Worm (Caenorhabditis elegans): ENCODE data around the gene ceh-92.

ceh-92 gene

DNA sequence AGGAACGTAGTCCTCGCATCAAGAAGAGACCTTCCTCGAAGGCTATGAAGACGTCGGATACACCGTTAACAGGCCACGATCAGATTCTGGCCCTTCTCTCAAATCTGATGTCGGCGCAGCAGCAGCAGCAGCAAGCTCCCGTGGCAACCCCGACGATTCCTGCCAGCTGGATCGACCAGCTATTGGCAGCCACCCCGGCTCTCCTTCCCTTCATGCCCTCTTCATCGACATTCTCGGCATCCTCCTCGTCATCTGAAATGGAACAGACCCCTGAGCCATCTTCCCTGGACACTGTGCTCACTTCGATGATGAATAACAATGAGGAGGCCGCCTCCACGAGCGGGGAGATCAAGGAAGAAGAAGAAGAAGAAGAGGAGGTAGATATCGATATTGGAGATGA lies 19.8 kb upstream of the ceh-92 start:
- no peak for TF ChIP-seq zag-1 (tag; optimal IDR thresholded peaks at IDR 0.05)
- no peak for TF ChIP-seq nhr-28 (tag; optimal IDR thresholded peaks at IDR 0.05)
- no peak for TF ChIP-seq eor-1 (tag; optimal IDR thresholded peaks at IDR 0.05)
- TF ChIP-seq nfya-1 (tag; optimal IDR thresholded peaks at IDR 0.05; ENCODE audit: insufficient read depth): no peak
- no peak for TF ChIP-seq ztf-11 (tag; optimal IDR thresholded peaks at IDR 0.05)
- no peak for TF ChIP-seq ceh-28 (tag; optimal IDR thresholded peaks at IDR 0.05)
- no peak for TF ChIP-seq nhr-237 (tag; optimal IDR thresholded peaks at IDR 0.05)
- no peak for TF ChIP-seq daf-12 (tag; optimal IDR thresholded peaks at IDR 0.05)
- no peak for TF ChIP-seq jun-1 (tag; optimal IDR thresholded peaks at IDR 0.05)

DNA sequence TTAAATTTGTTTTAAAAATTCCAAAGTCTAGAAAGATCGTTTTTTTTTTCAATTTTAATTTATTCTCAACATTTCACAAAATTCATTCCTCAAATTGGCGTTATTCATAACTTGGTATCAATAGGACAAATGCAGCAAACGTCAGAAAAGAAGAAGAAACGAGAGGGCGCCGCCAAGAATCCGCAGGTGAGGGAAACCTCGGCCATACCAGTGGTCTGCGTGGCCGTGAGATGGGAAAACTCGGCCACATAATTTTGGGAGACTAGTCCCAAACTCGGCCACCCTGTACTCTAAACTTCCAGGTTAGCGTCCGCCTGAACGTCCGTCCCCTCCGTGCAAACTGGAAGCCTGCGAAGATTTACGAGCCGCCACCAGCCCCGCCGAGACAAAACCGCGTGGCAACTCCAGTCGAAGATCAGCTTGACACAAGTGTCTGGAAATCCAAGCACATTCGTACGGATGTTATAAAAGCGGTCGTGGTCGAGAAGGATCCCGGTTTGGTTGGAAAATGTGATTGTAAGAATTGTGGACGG lies 17.9 kb upstream of the ceh-92 start, which contains the start of gene Y66D12A.11:
Gene Y66D12A.11, plus strand, starts transcription at position 51 of the 533 bp plus-strand sequence.
- TF ChIP-seq ZK546.5 (tag; optimal IDR thresholded peaks at IDR 0.05): no peak
- TF ChIP-seq elt-1 (tag; optimal IDR thresholded peaks at IDR 0.05): no peak
- no peak for TF ChIP-seq snpc-4 (tag; optimal IDR thresholded peaks at IDR 0.05)
- no peak for TF ChIP-seq nhr-67 (tag; optimal IDR thresholded peaks at IDR 0.05)
- TF ChIP-seq ama-1 (optimal IDR thresholded peaks at IDR 0.05): no peak
- no peak for TF ChIP-seq nfya-1 (tag; optimal IDR thresholded peaks at IDR 0.05; ENCODE audit: insufficient read depth)
- no peak for TF ChIP-seq unc-62 (GFP tag; optimal IDR thresholded peaks at IDR 0.05)
- TF ChIP-seq ceh-28 (tag; optimal IDR thresholded peaks at IDR 0.05): no peak
- no peak for TF ChIP-seq elt-3 (tag; optimal IDR thresholded peaks at IDR 0.05)
- no peak for TF ChIP-seq zag-1 (tag; optimal IDR thresholded peaks at IDR 0.05)
- no peak for TF ChIP-seq eor-1 (tag; optimal IDR thresholded peaks at IDR 0.05)
- no peak for TF ChIP-seq pqm-1 (tag; optimal IDR thresholded peaks at IDR 0.05)
- TF ChIP-seq lin-39 (tag; optimal IDR thresholded peaks at IDR 0.05): no peak
- no peak for TF ChIP-seq nhr-76 (tag; optimal IDR thresholded peaks at IDR 0.05)
- TF ChIP-seq pha-4 (tag; optimal IDR thresholded peaks at IDR 0.05): no peak
- TF ChIP-seq nhr-12 (tag; optimal IDR thresholded peaks at IDR 0.05): no peak
- TF ChIP-seq egl-27 (tag; optimal IDR thresholded peaks at IDR 0.05): no peak
- no peak for TF ChIP-seq aly-2 (tag; optimal IDR thresholded peaks at IDR 0.05)
- no peak for TF ChIP-seq R02D3.7 (tag; optimal IDR thresholded peaks at IDR 0.05)
- TF ChIP-seq nhr-43 (tag; optimal IDR thresholded peaks at IDR 0.05; ENCODE audit: poor library complexity, severe bottlenecking): no peak

- TF ChIP-seq nhr-23 (tag; optimal IDR thresholded peaks at IDR 0.05) (peak; percentile 40), R02D3.7 (tag; optimal IDR thresholded peaks at IDR 0.05) (no peak), jun-1 (tag; optimal IDR thresholded peaks at IDR 0.05) (no peak), nhr-11 (tag; optimal IDR thresholded peaks at IDR 0.05) (no peak), nfya-1 (tag; optimal IDR thresholded peaks at IDR 0.05; ENCODE audit: insufficient read depth) (peak; percentile 56), lin-15B (tag; optimal IDR thresholded peaks at IDR 0.05) (peak; percentile 83)
Measured at ce11 chrIII:11565602-11566001, 15.8 kb upstream of the ceh-92 start, which contains the start of gene Y66D12A.10. Gene Y66D12A.10, plus strand, starts transcription at chrIII:11565874.

DNA sequence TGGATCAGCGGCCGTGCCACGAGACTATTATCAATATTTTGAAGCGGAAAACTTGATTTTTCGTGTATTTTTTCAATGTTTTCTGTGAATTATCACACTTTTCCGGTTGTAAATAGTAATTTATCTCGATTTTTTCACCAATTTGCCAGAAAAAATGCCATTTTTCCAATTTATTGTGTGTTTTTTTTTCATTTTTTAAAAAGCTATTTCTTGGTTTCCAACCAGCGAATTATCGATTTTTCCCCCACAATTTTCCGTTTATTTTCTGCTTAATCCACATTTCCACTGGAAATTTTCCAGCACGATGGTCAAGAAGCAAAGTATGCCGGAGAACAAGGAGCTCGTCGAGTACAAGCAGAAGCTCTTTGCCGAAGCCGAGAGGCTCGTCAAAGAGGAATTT lies 13.6 kb upstream of the ceh-92 start, which contains the start of gene psme-3:
Gene psme-3, plus strand, starts transcription at position 301 of the 400 bp plus-strand sequence.
- no peak for TF ChIP-seq nhr-43 (tag; optimal IDR thresholded peaks at IDR 0.05; ENCODE audit: poor library complexity, severe bottlenecking)

DNA sequence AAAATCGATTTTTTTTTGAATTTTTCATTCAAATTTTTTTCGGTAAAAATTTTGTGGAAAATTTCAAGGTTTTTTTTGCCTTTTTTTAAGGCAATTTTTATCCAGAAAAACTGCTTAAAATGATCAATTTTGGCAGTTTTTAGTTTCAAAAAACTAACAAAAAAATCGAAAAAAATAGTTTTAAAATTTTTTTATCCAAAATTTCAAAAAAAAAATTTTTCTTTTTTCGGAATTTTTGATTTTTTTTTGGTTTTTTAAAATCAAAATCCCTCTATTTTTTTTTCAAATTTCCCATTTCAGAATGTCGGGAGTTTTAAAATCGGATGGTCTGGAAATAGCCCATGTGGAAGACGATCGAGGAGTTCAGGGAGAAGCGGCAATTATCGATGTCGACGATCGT lies 7.5 kb upstream of the ceh-92 start, which contains the start of gene Y66D12A.8:
Gene Y66D12A.8, plus strand, starts transcription at position 301 of the 400 bp plus-strand sequence.
- TF ChIP-seq R02D3.7 (tag; optimal IDR thresholded peaks at IDR 0.05): no peak
- no peak for TF ChIP-seq egl-27 (tag; optimal IDR thresholded peaks at IDR 0.05)
- TF ChIP-seq elt-1 (tag; optimal IDR thresholded peaks at IDR 0.05): no peak
- TF ChIP-seq nhr-237 (tag; optimal IDR thresholded peaks at IDR 0.05): no peak
- no peak for TF ChIP-seq mdl-1 (tag; optimal IDR thresholded peaks at IDR 0.05)
- TF ChIP-seq unc-39 (tag; optimal IDR thresholded peaks at IDR 0.05): no peak
- no peak for TF ChIP-seq skn-1 (tag; optimal IDR thresholded peaks at IDR 0.05)

ce11 chrIII:11579380-11579779 lies 2.0 kb upstream of the ceh-92 start:
- no peak for TF ChIP-seq lin-15B (tag; optimal IDR thresholded peaks at IDR 0.05)
- no peak for TF ChIP-seq ztf-4 (tag; optimal IDR thresholded peaks at IDR 0.05)
- no peak for TF ChIP-seq nhr-12 (tag; optimal IDR thresholded peaks at IDR 0.05)
- TF ChIP-seq nhr-28 (tag; optimal IDR thresholded peaks at IDR 0.05): no peak
- no peak for TF ChIP-seq lin-39 (tag; optimal IDR thresholded peaks at IDR 0.05)
- TF ChIP-seq aly-2 (tag; optimal IDR thresholded peaks at IDR 0.05): no peak
- TF ChIP-seq ceh-28 (tag; optimal IDR thresholded peaks at IDR 0.05): no peak
- TF ChIP-seq elt-1 (tag; optimal IDR thresholded peaks at IDR 0.05): no peak
- TF ChIP-seq hmg-11 (tag; optimal IDR thresholded peaks at IDR 0.05): no peak
- no peak for TF ChIP-seq egl-27 (tag; optimal IDR thresholded peaks at IDR 0.05)
- no peak for TF ChIP-seq R02D3.7 (tag; optimal IDR thresholded peaks at IDR 0.05)
- TF ChIP-seq fkh-10 (GFP tag; optimal IDR thresholded peaks at IDR 0.05): no peak

All from whole organism, L3 larva.